Worm (Caenorhabditis elegans): Measurements from ENCODE around the gene sod-3.

ce11 chrX:17063749-17064252 lies 28.8 kb upstream of the sod-3 start:
- TF ChIP-seq hnd-1 (tag; optimal IDR thresholded peaks at IDR 0.05) (no peak), ama-1 (optimal IDR thresholded peaks at IDR 0.05) (no peak), pes-1 (GFP tag; IDR thresholded peaks at IDR 0.05) (no peak), F13C5.2 (tag; optimal IDR thresholded peaks at IDR 0.05) (no peak), hmg-4 (GFP tag; optimal IDR thresholded peaks at IDR 0.05) (no peak), ets-7 (tag; optimal IDR thresholded peaks at IDR 0.05) (no peak), ceh-13 (GFP tag; optimal IDR thresholded peaks at IDR 0.05) (no peak), tra-4 (tag; optimal IDR thresholded peaks at IDR 0.05) (no peak), flt-1 (GFP tag; IDR thresholded peaks at IDR 0.05) (no peak), hmbx-1 (tag; optimal IDR thresholded peaks at IDR 0.05) (no peak), B0310.2 (tag; optimal IDR thresholded peaks at IDR 0.05) (no peak), tbx-11 (GFP tag; IDR thresholded peaks at IDR 0.05) (no peak), sea-1 (GFP tag; conservative IDR thresholded peaks at IDR 0.05) (no peak), ceh-36 (tag; optimal IDR thresholded peaks at IDR 0.05) (no peak)
